Worm (Caenorhabditis elegans) whole organism, L2 larva: Measurements from ENCODE around the gene vab-1.

ENCODE experiments used
- C34F6.9 ChIP-seq: fragments of 150-350 bp; optimal IDR thresholded peaks from 2 replicates; lab custom pipeline; 2014; ENCODE audit warnings: missing biosample characterization, missing genetic modification characterization
- Y55F3AM.14 ChIP-seq: fragments of 200-800 bp; sonication (Bioruptor generic); optimal IDR thresholded peaks from 2 replicates; lab custom pipeline; 2018; ENCODE audit warnings: mild to moderate bottlenecking, missing genetic modification characterization, missing compliant biosample characterization
- ZK546.5 ChIP-seq: sonication (generic microtip); optimal IDR thresholded peaks from 2 replicates; lab custom pipeline; 2017; ENCODE audit warnings: missing biosample characterization, missing genetic modification characterization
- ama-1 ChIP-seq: fragments of 150-350 bp; optimal IDR thresholded peaks from 2 replicates; lab custom pipeline; 2018; ENCODE audit warnings: inconsistent platforms
- blmp-1 ChIP-seq: sonication (generic microtip); optimal IDR thresholded peaks from 2 replicates; lab custom pipeline; 2017; ENCODE audit warnings: missing genetic modification characterization, mild to moderate bottlenecking, missing compliant biosample characterization, antibody characterized with exemption, moderate library complexity; ENCODE audit not compliant: insufficient read depth
- ceh-16 ChIP-seq: fragments of 150-350 bp; optimal IDR thresholded peaks from 2 replicates; lab custom pipeline; 2014; ENCODE audit warnings: missing biosample characterization, missing genetic modification characterization
- ceh-82 ChIP-seq: fragments of 150-350 bp; optimal IDR thresholded peaks from 2 replicates; lab custom pipeline; 2014; ENCODE audit warnings: missing biosample characterization, missing genetic modification characterization
- dmd-4 ChIP-seq: sonication (generic microtip); optimal IDR thresholded peaks from 2 replicates; lab custom pipeline; 2017; ENCODE audit warnings: missing biosample characterization, missing genetic modification characterization
- egl-27 ChIP-seq: sonication (generic microtip); optimal IDR thresholded peaks from 3 replicates; lab custom pipeline; 2017; ENCODE audit warnings: missing biosample characterization, missing genetic modification reagents, missing genetic modification characterization
- elt-1 ChIP-seq: fragments of 150-350 bp; optimal IDR thresholded peaks from 2 replicates; lab custom pipeline; 2014; ENCODE audit warnings: missing biosample characterization, missing genetic modification characterization
- elt-3 ChIP-seq: sonication (generic microtip); optimal IDR thresholded peaks from 2 replicates; lab custom pipeline; 2017; ENCODE audit warnings: missing biosample characterization, missing genetic modification characterization
- gmeb-1 ChIP-seq: fragments of 150-350 bp; optimal IDR thresholded peaks from 2 replicates; lab custom pipeline; 2014; ENCODE audit warnings: missing biosample characterization, missing genetic modification characterization
- lin-11 ChIP-seq: fragments of 150-350 bp; sonication (generic microtip); optimal IDR thresholded peaks from 2 replicates; lab custom pipeline; 2014; ENCODE audit warnings: missing biosample characterization, missing genetic modification characterization, inconsistent platforms, mixed read lengths
- lin-13 ChIP-seq: fragments of 150-350 bp; optimal IDR thresholded peaks from 2 replicates; lab custom pipeline; 2014; ENCODE audit warnings: missing biosample characterization, missing genetic modification reagents, missing genetic modification characterization
- lin-39 ChIP-seq: fragments of 150-350 bp; optimal IDR thresholded peaks from 2 replicates; lab custom pipeline; 2014; ENCODE audit warnings: missing biosample characterization, missing genetic modification reagents, missing genetic modification characterization
- lsy-2 ChIP-seq, 2 experiments: fragments of 150-350 bp in 1 of 2; sonication (generic microtip) in 1 of 2; optimal IDR thresholded peaks; 2 replicates each; lab custom pipeline; 2014 to 2017; ENCODE audit warnings: missing biosample characterization in 2 of 2, missing genetic modification characterization in 2 of 2
- mab-5 ChIP-seq: fragments of 150-350 bp; optimal IDR thresholded peaks from 2 replicates; lab custom pipeline; 2014; ENCODE audit warnings: missing biosample characterization, missing genetic modification characterization
- mbf-1 ChIP-seq: sonication (generic microtip); optimal IDR thresholded peaks from 2 replicates; lab custom pipeline; 2017; ENCODE audit warnings: missing biosample characterization, missing genetic modification characterization
- mdl-1 ChIP-seq, 2 experiments: fragments of 150-350 bp in 1 of 2; sonication (generic microtip) in 1 of 2; optimal IDR thresholded peaks; 2 replicates each; lab custom pipeline; 2017; ENCODE audit warnings: missing biosample characterization in 2 of 2, missing genetic modification characterization in 2 of 2
- nhr-10 ChIP-seq: sonication (generic microtip); optimal IDR thresholded peaks from 2 replicates; lab custom pipeline; 2017; ENCODE audit warnings: missing biosample characterization, missing genetic modification characterization
- nhr-11 ChIP-seq: fragments of 150-350 bp; optimal IDR thresholded peaks from 2 replicates; lab custom pipeline; 2014; ENCODE audit warnings: missing biosample characterization, missing genetic modification characterization
- nhr-12 ChIP-seq: fragments of 150-350 bp; optimal IDR thresholded peaks from 2 replicates; lab custom pipeline; 2014; ENCODE audit warnings: missing biosample characterization, missing genetic modification characterization
- nhr-129 ChIP-seq: fragments of 150-350 bp; optimal IDR thresholded peaks from 2 replicates; lab custom pipeline; 2014; ENCODE audit warnings: missing biosample characterization, missing genetic modification characterization
- nhr-21 ChIP-seq: fragments of 150-350 bp; optimal IDR thresholded peaks from 2 replicates; lab custom pipeline; 2014; ENCODE audit warnings: missing biosample characterization, missing genetic modification characterization
- nhr-23 ChIP-seq: fragments of 150-350 bp; optimal IDR thresholded peaks from 2 replicates; lab custom pipeline; 2014; ENCODE audit warnings: missing biosample characterization, missing genetic modification reagents, missing genetic modification characterization
- nhr-237 ChIP-seq: fragments of 150-350 bp; optimal IDR thresholded peaks from 2 replicates; lab custom pipeline; 2014; ENCODE audit warnings: missing biosample characterization, missing genetic modification characterization
- nhr-6 ChIP-seq: fragments of 150-350 bp; optimal IDR thresholded peaks from 2 replicates; lab custom pipeline; 2014; ENCODE audit warnings: missing biosample characterization, missing genetic modification characterization
- peb-1 ChIP-seq: fragments of 150-350 bp; optimal IDR thresholded peaks from 2 replicates; lab custom pipeline; 2014; ENCODE audit warnings: missing biosample characterization, missing genetic modification characterization
- sem-4 ChIP-seq: fragments of 150-350 bp; optimal IDR thresholded peaks from 2 replicates; lab custom pipeline; 2014; ENCODE audit warnings: missing biosample characterization, missing genetic modification reagents, missing genetic modification characterization
- skn-1 ChIP-seq: sonication (generic microtip); optimal IDR thresholded peaks from 2 replicates; lab custom pipeline; 2017; ENCODE audit warnings: missing biosample characterization, missing genetic modification characterization
- unc-39 ChIP-seq: fragments of 150-350 bp; optimal IDR thresholded peaks from 2 replicates; lab custom pipeline; 2014; ENCODE audit warnings: missing biosample characterization, missing genetic modification characterization
- unc-55 ChIP-seq: fragments of 150-350 bp; sonication (generic microtip); optimal IDR thresholded peaks from 3 replicates; lab custom pipeline; 2014; ENCODE audit warnings: missing biosample characterization, missing genetic modification reagents, missing genetic modification characterization
- unc-62 ChIP-seq: fragments of 150-350 bp; optimal IDR thresholded peaks from 2 replicates; lab custom pipeline; 2014; ENCODE audit warnings: missing biosample characterization, missing genetic modification reagents, missing genetic modification characterization
- zag-1 ChIP-seq: fragments of 150-350 bp; optimal IDR thresholded peaks from 2 replicates; lab custom pipeline; 2014; ENCODE audit warnings: missing biosample characterization, missing genetic modification characterization
- ztf-11 ChIP-seq: sonication (generic microtip); optimal IDR thresholded peaks from 2 replicates; lab custom pipeline; 2017; ENCODE audit warnings: missing biosample characterization, missing genetic modification characterization
- ztf-4 ChIP-seq: fragments of 150-350 bp; optimal IDR thresholded peaks from 2 replicates; lab custom pipeline; 2014; ENCODE audit warnings: missing biosample characterization, missing genetic modification characterization

Gene vab-1

DNA sequence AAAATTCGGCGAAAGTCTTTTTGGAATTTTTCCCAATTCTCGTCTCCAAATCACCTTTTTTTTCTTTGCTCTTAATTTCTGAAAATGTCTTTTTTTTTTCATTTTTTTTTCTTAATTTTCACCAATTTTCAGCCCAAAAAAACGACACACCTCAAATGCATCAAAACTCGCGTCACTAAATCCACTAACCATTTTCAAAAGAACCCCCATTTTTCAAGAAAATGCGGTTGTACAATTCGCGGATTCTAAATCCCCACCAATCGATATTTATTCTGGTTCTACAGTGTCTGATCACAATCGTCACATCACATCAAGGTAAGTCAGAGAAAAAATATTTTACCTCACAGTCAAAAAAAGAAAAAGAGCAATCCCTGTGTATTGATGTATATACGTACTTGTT lies at the start of gene vab-1:
Gene vab-1, plus strand, starts transcription at position 133 of the 400 bp plus-strand sequence.
- TF ChIP-seq elt-1 (tag; lab: Kevin White, UChicago) (no peak), nhr-237 (tag; lab: Kevin White, UChicago) (no peak), ceh-82 (tag; lab: Kevin White, UChicago) (no peak), lin-11 (tag; lab: Kevin White, UChicago) (no peak), lin-13 (GFP tag; lab: Kevin White, UChicago) (no peak), mdl-1 (tag; optimal IDR thresholded peaks at IDR 0.05; lab: Kevin White, UChicago) (no peak), nhr-10 (tag; lab: Kevin White, UChicago) (no peak), mbf-1 (tag; lab: Kevin White, UChicago) (no peak), ztf-11 (tag; lab: Kevin White, UChicago) (no peak), zag-1 (no peak), unc-55 (GFP tag; lab: Kevin White, UChicago) (no peak), C34F6.9 (no peak), lin-39 (tag; lab: Kevin White, UChicago) (no peak), unc-39 (no peak), nhr-6 (tag; lab: Kevin White, UChicago) (no peak), ama-1 (lab: Kevin White, UChicago) (no peak), unc-62 (no peak)

DNA sequence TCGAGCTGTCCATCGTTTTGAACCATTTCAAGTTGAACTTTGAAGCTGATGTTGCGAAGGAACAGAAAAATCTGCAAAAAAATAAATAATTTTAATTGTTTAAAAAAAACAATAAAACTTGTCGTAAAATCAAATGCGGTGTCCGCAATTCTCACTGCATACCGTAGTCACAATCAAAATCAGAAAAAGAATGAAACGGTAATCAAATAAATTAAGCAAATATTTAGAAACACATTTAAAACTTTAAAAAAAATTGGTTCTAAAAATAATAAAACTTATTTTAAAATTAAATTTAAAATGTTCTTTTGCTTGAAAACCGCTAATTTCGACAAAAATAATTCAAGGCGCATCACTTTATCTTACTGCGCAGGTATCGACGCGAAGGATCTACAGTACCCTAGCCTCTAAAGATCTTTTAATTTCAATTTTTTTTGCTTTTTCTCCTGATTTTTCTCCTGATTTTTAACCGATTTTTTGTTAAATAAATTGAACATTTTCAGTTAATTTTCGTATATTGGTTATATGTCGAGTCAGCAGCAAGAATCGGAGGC lies 48.6 kb upstream of the vab-1 start, which contains the start of the genes B0304.4 and B0304.2:
Gene B0304.4, minus strand, starts transcription at position 101 of the 551 bp plus-strand sequence.
Gene B0304.2, plus strand, starts transcription at position 501 of the 551 bp plus-strand sequence.
- TF ChIP-seq dmd-4: no peak
- no peak for TF ChIP-seq nhr-6 (tag; lab: Kevin White, UChicago)
- no peak for TF ChIP-seq nhr-11
- no peak for TF ChIP-seq gmeb-1 (tag; lab: Kevin White, UChicago)
- no peak for TF ChIP-seq nhr-237 (tag; lab: Kevin White, UChicago)
- TF ChIP-seq unc-62: no peak
- TF ChIP-seq elt-3: no peak
- TF ChIP-seq zag-1: no peak
- TF ChIP-seq peb-1: no peak

DNA sequence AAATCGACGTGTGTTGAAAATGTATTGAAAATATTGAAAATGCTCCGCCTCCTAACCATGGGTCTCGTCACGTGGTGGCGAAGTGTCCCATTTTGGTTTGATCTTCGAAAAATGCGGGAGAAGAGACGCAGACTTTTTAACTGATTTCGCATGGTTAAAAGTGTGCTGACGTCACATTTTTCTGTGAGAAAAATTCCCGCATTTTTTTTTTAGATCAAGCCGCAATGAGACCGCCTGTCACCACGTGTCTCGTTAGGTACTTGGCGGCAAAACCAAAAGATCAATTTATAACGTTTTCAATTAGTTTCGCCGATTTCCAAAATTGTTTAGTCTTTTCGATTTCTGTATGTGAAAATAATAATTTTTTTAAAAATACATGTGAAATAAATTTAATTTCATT lies 46.6 kb upstream of the vab-1 start:
- TF ChIP-seq Y55F3AM.14 (GFP tag; lab: Kevin White, UChicago): no peak
- TF ChIP-seq egl-27 (tag; lab: Kevin White, UChicago): no peak
- no peak for TF ChIP-seq lin-11 (tag; lab: Kevin White, UChicago)
- no peak for TF ChIP-seq ceh-16 (tag; lab: Kevin White, UChicago)
- TF ChIP-seq mbf-1 (tag; lab: Kevin White, UChicago): no peak
- no peak for TF ChIP-seq blmp-1
- no peak for TF ChIP-seq skn-1
- TF ChIP-seq elt-1 (tag; lab: Kevin White, UChicago): no peak
- TF ChIP-seq nhr-23 (tag; lab: Kevin White, UChicago): no peak
- no peak for TF ChIP-seq nhr-10 (tag; lab: Kevin White, UChicago)
- TF ChIP-seq nhr-21 (tag; lab: Kevin White, UChicago): no peak
- no peak for TF ChIP-seq nhr-129 (tag; lab: Kevin White, UChicago)

DNA sequence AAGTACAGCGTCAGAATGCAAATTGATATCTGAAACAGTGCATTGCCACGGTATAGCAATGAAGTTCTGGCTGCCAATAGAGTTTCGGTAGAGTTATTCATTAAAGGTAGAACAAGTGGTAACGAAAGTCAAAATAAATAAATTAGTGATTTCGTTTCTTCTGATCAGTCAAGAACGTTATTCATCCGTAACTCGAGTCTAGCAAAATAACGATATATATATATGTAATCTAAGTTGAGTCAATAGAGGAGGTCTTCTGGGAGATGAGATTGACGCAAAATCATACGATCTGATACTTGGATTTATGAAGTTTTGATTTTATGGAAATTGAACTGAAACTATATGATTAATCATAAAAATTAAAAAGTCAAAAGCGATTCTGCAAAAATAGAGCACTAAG lies 44.0 kb upstream of the vab-1 start, which contains the start of gene sra-35:
Gene sra-35, minus strand, starts transcription at position 101 of the 400 bp plus-strand sequence.
- no peak for TF ChIP-seq dmd-4
- no peak for TF ChIP-seq egl-27 (tag; lab: Kevin White, UChicago)
- TF ChIP-seq nhr-10 (tag; lab: Kevin White, UChicago): no peak
- TF ChIP-seq lin-13 (GFP tag; lab: Kevin White, UChicago): no peak
- no peak for TF ChIP-seq ZK546.5 (tag; lab: Kevin White, UChicago)
- no peak for TF ChIP-seq ztf-11 (tag; lab: Kevin White, UChicago)
- no peak for TF ChIP-seq sem-4 (tag; lab: Kevin White, UChicago)
- no peak for TF ChIP-seq nhr-23 (tag; lab: Kevin White, UChicago)
- no peak for TF ChIP-seq lsy-2 (tag; optimal IDR thresholded peaks at IDR 0.05; lab: Kevin White, UChicago)
- TF ChIP-seq nhr-129 (tag; lab: Kevin White, UChicago): no peak
- no peak for TF ChIP-seq unc-62
- no peak for TF ChIP-seq blmp-1

DNA sequence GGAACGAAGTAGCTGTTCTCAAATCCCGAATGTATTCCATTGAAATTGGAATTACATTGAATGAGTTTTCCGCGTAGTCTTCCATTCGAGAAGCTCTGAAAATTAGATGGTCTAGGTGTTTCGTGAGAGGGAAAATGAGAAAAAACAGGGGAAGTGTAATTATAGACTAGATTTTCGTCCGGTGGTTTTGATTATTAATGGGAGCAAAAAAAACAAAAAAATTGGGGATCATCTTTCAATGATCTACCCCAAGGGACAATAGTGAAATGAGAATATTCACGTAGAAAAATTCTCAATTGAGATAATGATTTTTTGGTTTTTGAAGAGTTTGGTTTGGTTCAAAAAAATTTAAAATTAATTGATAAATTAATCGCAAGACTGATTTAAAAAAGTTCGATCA lies 39.9 kb upstream of the vab-1 start, which contains the start of gene sra-32:
Gene sra-32, minus strand, starts transcription at position 101 of the 400 bp plus-strand sequence.
- TF ChIP-seq nhr-11 (no peak), lin-11 (tag; lab: Kevin White, UChicago) (no peak), lin-39 (tag; lab: Kevin White, UChicago) (no peak), nhr-12 (tag; lab: Kevin White, UChicago) (no peak), nhr-23 (tag; lab: Kevin White, UChicago) (no peak), zag-1 (no peak), mab-5 (tag; lab: Kevin White, UChicago) (no peak), ztf-4 (no peak), nhr-237 (tag; lab: Kevin White, UChicago) (no peak), ztf-11 (tag; lab: Kevin White, UChicago) (no peak), gmeb-1 (tag; lab: Kevin White, UChicago) (no peak), nhr-21 (tag; lab: Kevin White, UChicago) (no peak), elt-1 (tag; lab: Kevin White, UChicago) (no peak)
- TF ChIP-seq, all 48 proteins: peak for 0
